Fruit fly (Drosophila melanogaster) whole organism, embryonic: ENCODE measurements around the gene His3.3A.

Source experiments
- Aef1 ChIP-seq: fragments of 200-800 bp; sonication (Bioruptor generic); IDR thresholded peaks from 3 replicates; pipeline ENCODE4 v1.3.6; 2022; ENCODE audit warnings: missing biosample characterization, missing genetic modification characterization
- Atf6 ChIP-seq: fragments of 200-800 bp; sonication (Bioruptor generic); IDR thresholded peaks from 2 replicates; pipeline ENCODE4 v1.3.6; 2022; ENCODE audit warnings: missing biosample characterization, missing genetic modification characterization
- CG11085 ChIP-seq: fragments of 200-800 bp; sonication (Bioruptor generic); IDR thresholded peaks from 2 replicates; pipeline ENCODE4 v1.3.6; 2022; ENCODE audit warnings: missing biosample characterization, missing genetic modification characterization
- CG11695 ChIP-seq: fragments of 200-800 bp; sonication (Bioruptor generic); IDR thresholded peaks from 3 replicates; pipeline ENCODE4 v1.3.6; 2022; ENCODE audit warnings: missing biosample characterization, missing genetic modification characterization
- CG12071 ChIP-seq: fragments of 200-800 bp; sonication (Bioruptor generic); optimal IDR thresholded peaks from 3 replicates; lab custom pipeline; 2018; ENCODE audit warnings: missing biosample characterization, mild to moderate bottlenecking, missing genetic modification characterization
- CG13624 ChIP-seq: fragments of 200-800 bp; sonication (Bioruptor generic); optimal IDR thresholded peaks from 2 replicates; lab custom pipeline; 2016; ENCODE audit warnings: missing biosample characterization, missing genetic modification characterization
- CG15696 ChIP-seq: fragments of 200-800 bp; sonication (Bioruptor generic); optimal IDR thresholded peaks from 2 replicates; lab custom pipeline; 2019; ENCODE audit warnings: missing biosample characterization, mild to moderate bottlenecking, missing genetic modification characterization, moderate library complexity
- CG16779 ChIP-seq: fragments of 200-800 bp; sonication (Bioruptor generic); IDR thresholded peaks from 2 replicates; pipeline ENCODE4 v1.3.6; 2022; ENCODE audit warnings: missing biosample characterization, missing genetic modification characterization
- CG18476 ChIP-seq: fragments of 200-800 bp; sonication (Bioruptor generic); optimal IDR thresholded peaks from 2 replicates; lab custom pipeline; 2016; ENCODE audit warnings: missing biosample characterization, mild to moderate bottlenecking, missing genetic modification characterization
- CG18599 ChIP-seq: fragments of 200-800 bp; sonication (Bioruptor generic); optimal IDR thresholded peaks from 3 replicates; lab custom pipeline; 2017; ENCODE audit warnings: missing biosample characterization, missing genetic modification characterization, mild to moderate bottlenecking, moderate library complexity, missing genetic modification reagents
- CG2120 ChIP-seq: fragments of 200-800 bp; sonication (Bioruptor generic); optimal IDR thresholded peaks from 3 replicates; lab custom pipeline; 2016; ENCODE audit warnings: missing biosample characterization, missing genetic modification characterization
- CG2199 ChIP-seq: fragments of 200-800 bp; sonication (Bioruptor generic); IDR thresholded peaks from 3 replicates; pipeline ENCODE4 v1.3.6; 2022; ENCODE audit warnings: missing biosample characterization, missing genetic modification characterization
- CG2678 ChIP-seq: fragments of 200-800 bp; sonication (Bioruptor generic); optimal IDR thresholded peaks from 3 replicates; lab custom pipeline; 2019; ENCODE audit warnings: missing biosample characterization, mild to moderate bottlenecking, missing genetic modification characterization, moderate library complexity
- CG3281 ChIP-seq: fragments of 200-800 bp; sonication (Bioruptor generic); optimal IDR thresholded peaks from 3 replicates; lab custom pipeline; 2017; ENCODE audit warnings: missing biosample characterization, mild to moderate bottlenecking, missing genetic modification characterization
- CG4820 ChIP-seq: fragments of 200-800 bp; sonication (Bioruptor generic); optimal IDR thresholded peaks from 3 replicates; lab custom pipeline; 2016; ENCODE audit warnings: missing biosample characterization, missing genetic modification characterization
- CG8290 ChIP-seq, 3 experiments: fragments of 200-800 bp; sonication (Bioruptor generic); optimal IDR thresholded peaks; 2 replicates each; lab custom pipeline; 2016 to 2019; ENCODE audit warnings: missing biosample characterization in 3 of 3, missing genetic modification characterization in 3 of 3, mild to moderate bottlenecking in 2 of 3, moderate library complexity in 1 of 3
- CG8359 ChIP-seq: fragments of 200-800 bp; sonication (Bioruptor generic); optimal IDR thresholded peaks from 2 replicates; lab custom pipeline; 2017; ENCODE audit warnings: missing biosample characterization, mild to moderate bottlenecking, missing genetic modification characterization, borderline replicate concordance
- CG8388 ChIP-seq: fragments of 200-800 bp; sonication (Bioruptor generic); optimal IDR thresholded peaks from 2 replicates; lab custom pipeline; 2019; ENCODE audit warnings: missing biosample characterization, mild to moderate bottlenecking, missing genetic modification characterization, moderate library complexity
- CG9932 ChIP-seq: fragments of 200-800 bp; sonication (Bioruptor generic); IDR thresholded peaks from 2 replicates; pipeline ENCODE4 v1.3.6; 2022; ENCODE audit warnings: missing biosample characterization, missing genetic modification characterization
- CTCF ChIP-seq: fragments of 200-800 bp; sonication (Bioruptor generic); optimal IDR thresholded peaks from 2 replicates; lab custom pipeline; 2017; ENCODE audit warnings: missing biosample characterization, mild to moderate bottlenecking, missing genetic modification characterization, moderate library complexity
- Camta ChIP-seq: fragments of 200-800 bp; sonication (Bioruptor generic); optimal IDR thresholded peaks from 2 replicates; lab custom pipeline; 2016; ENCODE audit warnings: missing biosample characterization, missing genetic modification characterization
- Drgx ChIP-seq: fragments of 200-800 bp; sonication (Bioruptor generic); IDR thresholded peaks from 2 replicates; pipeline ENCODE4 v1.3.6; 2022; ENCODE audit warnings: missing biosample characterization, missing genetic modification characterization
- H15 ChIP-seq: fragments of 200-800 bp; sonication (Bioruptor generic); IDR thresholded peaks from 3 replicates; pipeline ENCODE4 v1.3.6; 2022; ENCODE audit warnings: missing biosample characterization, missing genetic modification characterization
- Jarid2 ChIP-seq: fragments of 200-800 bp; sonication (Bioruptor generic); optimal IDR thresholded peaks from 3 replicates; lab custom pipeline; 2017; ENCODE audit warnings: mild to moderate bottlenecking, missing biosample characterization, missing genetic modification reagents, missing genetic modification characterization
- Lhr ChIP-seq: fragments of 200-800 bp; sonication (Bioruptor generic); optimal IDR thresholded peaks from 3 replicates; lab custom pipeline; 2017; ENCODE audit warnings: mild to moderate bottlenecking, missing biosample characterization, missing genetic modification reagents, missing genetic modification characterization
- Meics ChIP-seq: fragments of 200-800 bp; sonication (Bioruptor generic); optimal IDR thresholded peaks from 2 replicates; lab custom pipeline; 2017; ENCODE audit warnings: missing biosample characterization, mild to moderate bottlenecking, missing genetic modification characterization
- Mes4 ChIP-seq: fragments of 200-800 bp; sonication (Bioruptor generic); optimal IDR thresholded peaks from 2 replicates; lab custom pipeline; 2016; ENCODE audit warnings: missing biosample characterization, missing genetic modification characterization
- Neu2 ChIP-seq: fragments of 200-800 bp; sonication (Bioruptor generic); optimal IDR thresholded peaks from 3 replicates; lab custom pipeline; 2016; ENCODE audit warnings: missing biosample characterization, missing genetic modification characterization, borderline replicate concordance
- Pdp1 ChIP-seq, 2 experiments: fragments of 200-800 bp; sonication (Bioruptor generic); optimal IDR thresholded peaks; 3 replicates each; lab custom pipeline; 2016; ENCODE audit warnings: missing biosample characterization in 2 of 2, missing genetic modification characterization in 2 of 2, mild to moderate bottlenecking in 1 of 2, moderate library complexity in 1 of 2
- Rfx ChIP-seq: fragments of 200-800 bp; sonication (Bioruptor generic); IDR thresholded peaks from 2 replicates; pipeline ENCODE4 v1.3.6; 2022; ENCODE audit warnings: missing biosample characterization, missing genetic modification characterization
- Usf ChIP-seq: fragments of 200-800 bp; sonication (Bioruptor generic); optimal IDR thresholded peaks from 2 replicates; lab custom pipeline; 2017; ENCODE audit warnings: missing genotype, missing biosample characterization, missing genetic modification characterization
- YL-1 ChIP-seq: fragments of 200-800 bp; sonication (Bioruptor generic); optimal IDR thresholded peaks from 3 replicates; lab custom pipeline; 2017; ENCODE audit warnings: missing biosample characterization, mild to moderate bottlenecking, missing genetic modification characterization
- chif ChIP-seq, 2 experiments: fragments of 200-800 bp; sonication (Bioruptor generic); optimal IDR thresholded peaks; 3 replicates each; lab custom pipeline; 2016; ENCODE audit warnings: missing biosample characterization in 2 of 2, missing genetic modification characterization in 2 of 2
- ci ChIP-seq: fragments of 200-800 bp; sonication (Bioruptor generic); IDR thresholded peaks from 3 replicates; pipeline ENCODE4 v1.3.6; 2022; ENCODE audit warnings: missing biosample characterization, missing genetic modification characterization
- cwo ChIP-seq: fragments of 200-800 bp; sonication (Bioruptor generic); optimal IDR thresholded peaks from 3 replicates; lab custom pipeline; 2017; ENCODE audit warnings: missing biosample characterization, missing genetic modification characterization, mild to moderate bottlenecking, moderate library complexity, missing genetic modification reagents
- fru ChIP-seq: fragments of >200 bp; optimal IDR thresholded peaks from 2 replicates; lab custom pipeline; 2017
- grau ChIP-seq: fragments of 200-800 bp; optimal IDR thresholded peaks from 3 replicates; lab custom pipeline; 2019; ENCODE audit warnings: missing biosample characterization, mild to moderate bottlenecking, missing genetic modification characterization, moderate library complexity
- insv ChIP-seq, 2 experiments: fragments of 200-800 bp; sonication (Bioruptor generic); optimal IDR thresholded peaks; 3 replicates each; lab custom pipeline; 2016 to 2018; ENCODE audit warnings: missing biosample characterization in 2 of 2, missing genetic modification characterization in 2 of 2
- lab ChIP-seq: fragments of 200-800 bp; sonication (Bioruptor generic); optimal IDR thresholded peaks from 3 replicates; lab custom pipeline; 2017; ENCODE audit warnings: missing biosample characterization, missing genetic modification characterization, mild to moderate bottlenecking, moderate library complexity, missing genetic modification reagents
- nerfin-1 ChIP-seq: fragments of 200-800 bp; sonication (Bioruptor generic); optimal IDR thresholded peaks from 3 replicates; lab custom pipeline; 2019; ENCODE audit warnings: missing biosample characterization, mild to moderate bottlenecking, missing genetic modification characterization, moderate library complexity
- psq ChIP-seq: fragments of 200-800 bp; sonication (Bioruptor generic); optimal IDR thresholded peaks from 2 replicates; lab custom pipeline; 2017; ENCODE audit warnings: missing biosample characterization, missing genetic modification characterization
- sens ChIP-seq: fragments of 200-800 bp; sonication (Bioruptor generic); peaks from one replicate; lab custom pipeline; 2016; ENCODE audit warnings: missing biosample characterization, missing genetic modification characterization
- sens-2 ChIP-seq: fragments of 200-800 bp; sonication (Bioruptor generic); IDR thresholded peaks from 2 replicates; pipeline ENCODE4 v1.3.6; 2022; ENCODE audit warnings: missing biosample characterization, missing genetic modification characterization
- slbo ChIP-seq: fragments of 200-800 bp; sonication (Bioruptor generic); IDR thresholded peaks from 2 replicates; pipeline ENCODE4 v1.3.6; 2022; ENCODE audit warnings: missing biosample characterization, missing genetic modification characterization
- slp2 ChIP-seq: fragments of 200-800 bp; sonication (Bioruptor generic); optimal IDR thresholded peaks from 2 replicates; lab custom pipeline; 2016; ENCODE audit warnings: missing biosample characterization, missing genetic modification characterization

Gene His3.3A

DNA sequence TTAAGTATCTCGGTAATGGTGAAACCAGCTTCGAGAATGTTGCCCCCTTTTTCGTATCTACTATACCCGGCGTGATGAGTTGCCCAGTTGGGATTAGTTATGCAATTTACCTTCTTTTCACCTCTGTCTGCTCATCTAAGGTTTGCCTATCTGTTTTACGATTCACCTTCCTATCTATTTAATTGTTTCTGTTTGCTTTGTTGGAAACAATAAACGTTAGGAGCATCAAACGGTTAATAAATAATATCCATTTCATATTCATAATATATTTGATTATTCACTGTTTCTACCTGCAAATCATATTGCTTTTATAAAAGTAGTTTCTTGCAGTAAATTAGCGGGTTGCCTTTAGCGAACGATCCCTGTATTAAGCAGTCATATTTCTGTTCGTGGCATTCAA is 47.6 kb upstream of the His3.3A start:
- TF ChIP-seq CG11085 (GFP tag; lab: Robert Waterston, UW): no peak
- TF ChIP-seq Atf6 (GFP tag; lab: Robert Waterston, UW): no peak
- TF ChIP-seq CTCF (GFP tag; lab: Kevin White, UChicago): no peak
- TF ChIP-seq CG2120 (GFP tag; lab: Kevin White, UChicago): peak; percentile 24
- no peak for TF ChIP-seq CG16779 (GFP tag; lab: Robert Waterston, UW)
- no peak for TF ChIP-seq fru (lab: Kevin White, UChicago)
- no peak for TF ChIP-seq CG18476 (GFP tag; lab: Kevin White, UChicago)
- TF ChIP-seq YL-1 (GFP tag; lab: Kevin White, UChicago): no peak
- no peak for TF ChIP-seq CG2199
- TF ChIP-seq sens-2 (GFP tag; lab: Robert Waterston, UW): no peak
- TF ChIP-seq sens (GFP tag; lab: Kevin White, UChicago): peak; percentile 17
- TF ChIP-seq Pdp1 (GFP tag; optimal IDR thresholded peaks at IDR 0.05; lab: Kevin White, UChicago): peak in 1 of 2 experiments; percentile 43
- no peak for TF ChIP-seq Jarid2
- no peak for TF ChIP-seq psq (GFP tag; lab: Kevin White, UChicago)
- 0 out of 2 replicates have a peak, but pooled peaks have one; percentile 9 for TF ChIP-seq Drgx (GFP tag; lab: Robert Waterston, UW)
- TF ChIP-seq CG8359 (GFP tag; lab: Kevin White, UChicago): no peak
- TF ChIP-seq Lhr (GFP tag; lab: Kevin White, UChicago): no peak
- TF ChIP-seq CG8388 (GFP tag; lab: Kevin White, UChicago): no peak
- TF ChIP-seq CG3281: peak; percentile 20
- TF ChIP-seq nerfin-1 (tag; lab: Kevin White, UChicago): no peak
- TF ChIP-seq CG2678 (tag; lab: Kevin White, UChicago): peak; percentile 29
- no peak for TF ChIP-seq Aef1 (GFP tag; lab: Robert Waterston, UW)
- TF ChIP-seq CG8290 (GFP tag; optimal IDR thresholded peaks at IDR 0.05; lab: Kevin White, UChicago): no peak
- TF ChIP-seq CG8290 (tag; optimal IDR thresholded peaks at IDR 0.05; lab: Kevin White, UChicago): no peak
- TF ChIP-seq lab (GFP tag; lab: Kevin White, UChicago): peak; percentile 21
- peak; percentile 65 for TF ChIP-seq grau (tag; lab: Kevin White, UChicago)
- 0 out of 3 replicates have a peak, but pooled peaks have one; percentile 18 for TF ChIP-seq CG11695 (GFP tag; lab: Robert Waterston, UW)
- TF ChIP-seq CG18599 (GFP tag; lab: Kevin White, UChicago): no peak
- TF ChIP-seq CG12071 (GFP tag; lab: Kevin White, UChicago): no peak
- peak; percentile 40; the same call in 1 of the 2 replicates for TF ChIP-seq slbo (GFP tag; lab: Robert Waterston, UW)
- no peak for TF ChIP-seq CG4820
- TF ChIP-seq CG9932: peak; percentile 20; the same call in 1 of the 2 replicates
- TF ChIP-seq cwo (GFP tag; lab: Kevin White, UChicago): peak; percentile 14
- no peak for TF ChIP-seq chif (GFP tag; optimal IDR thresholded peaks at IDR 0.05; lab: Kevin White, UChicago)
- TF ChIP-seq CG13624 (GFP tag; lab: Kevin White, UChicago): no peak
- TF ChIP-seq Usf (GFP tag; lab: Kevin White, UChicago): no peak
- no peak for TF ChIP-seq Neu2 (GFP tag; lab: Kevin White, UChicago)
- no peak for TF ChIP-seq CG15696 (tag; lab: Kevin White, UChicago)
- TF ChIP-seq H15 (GFP tag; lab: Robert Waterston, UW): no peak
- peak; percentile 8; the same call in 1 of the 2 replicates for TF ChIP-seq Rfx (GFP tag; lab: Robert Waterston, UW)
- no peak for TF ChIP-seq Camta (GFP tag; lab: Kevin White, UChicago)
- TF ChIP-seq ci (GFP tag; lab: Robert Waterston, UW): no peak
- TF ChIP-seq insv (GFP tag; optimal IDR thresholded peaks at IDR 0.05; lab: Kevin White, UChicago): no peak
- no peak for TF ChIP-seq slp2
- peak; percentile 7 for TF ChIP-seq Meics
- TF ChIP-seq Mes4 (GFP tag; lab: Kevin White, UChicago): no peak
